Fruit fly (Drosophila melanogaster) whole organism, pupa: ENCODE results near the gene Trmt61.

Experiments used
- CG10348 ChIP-seq: fragments of 200-800 bp; sonication (Bioruptor generic); IDR thresholded peaks from 2 replicates; pipeline ENCODE4 v1.3.6; 2022; ENCODE audit warnings: missing biosample characterization, missing genetic modification characterization
- CG12605 ChIP-seq: fragments of 200-800 bp; sonication (Bioruptor generic); IDR thresholded peaks from 2 replicates; pipeline ENCODE4 v1.3.6; 2022; ENCODE audit warnings: missing biosample characterization, missing genetic modification characterization
- CG13204 ChIP-seq: fragments of 200-800 bp; sonication (Bioruptor generic); optimal IDR thresholded peaks from 2 replicates; lab custom pipeline; 2018; ENCODE audit warnings: missing biosample characterization, mild to moderate bottlenecking, missing genetic modification characterization, moderate library complexity
- CG14655 ChIP-seq: fragments of 200-800 bp; sonication (Bioruptor generic); optimal IDR thresholded peaks from 3 replicates; lab custom pipeline; 2017; ENCODE audit warnings: mild to moderate bottlenecking, missing biosample characterization, missing genetic modification reagents, missing genetic modification characterization
- CG15710 ChIP-seq: fragments of 200-800 bp; sonication (Bioruptor generic); optimal IDR thresholded peaks from 2 replicates; lab custom pipeline; 2018; ENCODE audit warnings: missing biosample characterization, mild to moderate bottlenecking, missing genetic modification characterization, moderate library complexity
- CG17806 ChIP-seq: fragments of 200-800 bp; sonication (Bioruptor generic); optimal IDR thresholded peaks from 2 replicates; lab custom pipeline; 2018; ENCODE audit warnings: missing biosample characterization, mild to moderate bottlenecking, missing genetic modification characterization, moderate library complexity
- CG32121 ChIP-seq: fragments of 200-800 bp; sonication (Bioruptor generic); IDR thresholded peaks from 2 replicates; pipeline ENCODE4 v1.3.6; 2022; ENCODE audit warnings: missing biosample characterization, missing genetic modification characterization
- CG34367 ChIP-seq: fragments of 200-800 bp; sonication (Bioruptor generic); optimal IDR thresholded peaks from 2 replicates; lab custom pipeline; 2018; ENCODE audit warnings: missing biosample characterization, mild to moderate bottlenecking, missing genetic modification characterization
- CG4496 ChIP-seq: fragments of 200-800 bp; sonication (Bioruptor generic); IDR thresholded peaks from 3 replicates; pipeline ENCODE4 v1.3.6; 2022; ENCODE audit warnings: missing biosample characterization, missing genetic modification characterization
- CG8159 ChIP-seq: fragments of 200-800 bp; sonication (Bioruptor generic); optimal IDR thresholded peaks from 3 replicates; lab custom pipeline; 2018; ENCODE audit warnings: missing biosample characterization, mild to moderate bottlenecking, missing genetic modification characterization, moderate library complexity
- CG8301 ChIP-seq: fragments of 200-800 bp; sonication (Bioruptor generic); optimal IDR thresholded peaks from 2 replicates; lab custom pipeline; 2018; ENCODE audit warnings: missing biosample characterization, mild to moderate bottlenecking, missing genetic modification characterization
- CG9948 ChIP-seq: fragments of 200-800 bp; sonication (Bioruptor generic); optimal IDR thresholded peaks from 2 replicates; lab custom pipeline; 2018; ENCODE audit warnings: missing biosample characterization, mild to moderate bottlenecking, missing genetic modification characterization, moderate library complexity
- D1 ChIP-seq: fragments of 200-800 bp; sonication (Bioruptor generic); optimal IDR thresholded peaks from 2 replicates; lab custom pipeline; 2018; ENCODE audit warnings: missing biosample characterization, mild to moderate bottlenecking, missing genetic modification characterization, moderate library complexity
- EcR ChIP-seq: fragments of 200-800 bp; sonication (Bioruptor generic); optimal IDR thresholded peaks from 3 replicates; lab custom pipeline; 2019; ENCODE audit warnings: missing biosample characterization, missing genetic modification characterization, mild to moderate bottlenecking, moderate library complexity, missing genetic modification reagents
- Ets98B ChIP-seq: fragments of 200-800 bp; sonication (Bioruptor generic); IDR thresholded peaks from 2 replicates; pipeline ENCODE4 v1.3.6; 2022; ENCODE audit warnings: missing biosample characterization, missing genetic modification characterization
- Pif1A ChIP-seq: fragments of 200-800 bp; sonication (Bioruptor generic); optimal IDR thresholded peaks from 3 replicates; lab custom pipeline; 2016; ENCODE audit warnings: missing biosample characterization, missing genetic modification characterization
- Pif1B ChIP-seq: fragments of 200-800 bp; sonication (Bioruptor generic); optimal IDR thresholded peaks from 3 replicates; lab custom pipeline; 2016; ENCODE audit warnings: missing biosample characterization, missing genetic modification characterization
- Snoo ChIP-seq: fragments of 200-800 bp; sonication (Bioruptor generic); optimal IDR thresholded peaks from 3 replicates; lab custom pipeline; 2017; ENCODE audit warnings: missing biosample characterization, mild to moderate bottlenecking, missing genetic modification characterization, inconsistent platforms
- fd96Ca ChIP-seq: fragments of 200-800 bp; sonication (Bioruptor generic); IDR thresholded peaks from 3 replicates; pipeline ENCODE4 v1.3.6; 2022; ENCODE audit warnings: missing biosample characterization, missing genetic modification characterization
- gl ChIP-seq: fragments of 200-800 bp; sonication (Bioruptor generic); optimal IDR thresholded peaks from 2 replicates; lab custom pipeline; 2018; ENCODE audit warnings: missing biosample characterization, mild to moderate bottlenecking, missing genetic modification characterization
- rn ChIP-seq: fragments of 200-800 bp; sonication (Bioruptor generic); IDR thresholded peaks from 2 replicates; pipeline ENCODE4 v1.3.6; 2022; ENCODE audit warnings: missing biosample characterization, missing genetic modification characterization

Gene Trmt61

dm6 chr3R:26059195-26059594 is at the start of gene Trmt61, which contains the start of gene RpL34a:
Trmt61 (plus strand) TSS chr3R:26059496.
RpL34a (minus strand) TSS chr3R:26059267.
- TF ChIP-seq fd96Ca (GFP tag; lab: Robert Waterston, UW) (no peak), CG17806 (tag; lab: Kevin White, UChicago) (peak; percentile 36), CG14655 (no peak), EcR (no peak), CG9948 (peak; percentile 32), CG4496 (GFP tag; lab: Robert Waterston, UW) (peak; percentile 71; the same call in 2 of the 3 replicates), CG8301 (peak; percentile 58), CG13204 (peak; percentile 12), Pif1A (peak; percentile 77), Pif1B (peak; percentile 52), Ets98B (peak; percentile 42; the same call in 1 of the 2 replicates), CG34367 (tag; lab: Kevin White, UChicago) (peak; percentile 70), CG32121 (GFP tag; lab: Robert Waterston, UW) (peak; percentile 52; the same call in 1 of the 2 replicates), gl (tag; lab: Kevin White, UChicago) (peak; percentile 57), Snoo (tag; lab: Kevin White, UChicago) (peak; percentile 86), CG10348 (no peak), CG8159 (peak; percentile 60), rn (GFP tag; lab: Robert Waterston, UW) (no peak), CG12605 (peak; percentile 68; the same call in 1 of the 2 replicates), CG15710 (tag; lab: Kevin White, UChicago) (peak; percentile 66), D1 (tag; lab: Kevin White, UChicago) (no peak)

dm6 chr3R:26009766-26010414 is 49.4 kb upstream of the Trmt61 start:
- TF ChIP-seq D1 (tag; lab: Kevin White, UChicago) (no peak), CG10348 (no peak), CG34367 (tag; lab: Kevin White, UChicago) (no peak), gl (tag; lab: Kevin White, UChicago) (no peak), CG4496 (GFP tag; lab: Robert Waterston, UW) (no peak), CG15710 (tag; lab: Kevin White, UChicago) (no peak)
- TF ChIP-seq, all 21 proteins: peak for 0

dm6 chr3R:26010628-26011027 is 48.7 kb upstream of the Trmt61 start:
- TF ChIP-seq EcR (peak; percentile 57), Pif1A (no peak), CG34367 (tag; lab: Kevin White, UChicago) (no peak), CG13204 (peak; percentile 95)

- TF ChIP-seq CG15710 (tag; lab: Kevin White, UChicago) = no peak
- TF ChIP-seq Pif1A = peak; percentile 18
- TF ChIP-seq EcR = peak; percentile 38
- TF ChIP-seq CG32121 (GFP tag; lab: Robert Waterston, UW) = no peak
- no peak for TF ChIP-seq rn (GFP tag; lab: Robert Waterston, UW)
- TF ChIP-seq, all 21 proteins: peak for 2
Observed at dm6 chr3R:26011542-26011941, 47.8 kb upstream of the Trmt61 start.

- no peak for TF ChIP-seq CG12605
- TF ChIP-seq D1 (tag; lab: Kevin White, UChicago) = no peak
- TF ChIP-seq CG8159 = no peak
- no peak for TF ChIP-seq gl (tag; lab: Kevin White, UChicago)
- TF ChIP-seq Pif1A = no peak
- TF ChIP-seq CG34367 (tag; lab: Kevin White, UChicago) = no peak
- no peak for TF ChIP-seq CG15710 (tag; lab: Kevin White, UChicago)
- TF ChIP-seq CG13204 = no peak
- TF ChIP-seq Ets98B = no peak
- no peak for TF ChIP-seq CG14655
- no peak for TF ChIP-seq Pif1B
- no peak for TF ChIP-seq rn (GFP tag; lab: Robert Waterston, UW)
- TF ChIP-seq EcR = no peak
- TF ChIP-seq CG4496 (GFP tag; lab: Robert Waterston, UW) = no peak
- TF ChIP-seq CG8301 = no peak
- TF ChIP-seq CG9948 = no peak
- no peak for TF ChIP-seq fd96Ca (GFP tag; lab: Robert Waterston, UW)
Observed at dm6 chr3R:26012288-26012687, 47.0 kb upstream of the Trmt61 start.

dm6 chr3R:26012801-26013663 is 46.3 kb upstream of the Trmt61 start:
- TF ChIP-seq Ets98B (no peak), fd96Ca (GFP tag; lab: Robert Waterston, UW) (0 out of 3 replicates have a peak, but pooled peaks have one; percentile 13), CG15710 (tag; lab: Kevin White, UChicago) (peak; percentile 75), rn (GFP tag; lab: Robert Waterston, UW) (no peak), CG32121 (GFP tag; lab: Robert Waterston, UW) (no peak), CG34367 (tag; lab: Kevin White, UChicago) (peak; percentile 54), Pif1B (peak; percentile 18), CG17806 (tag; lab: Kevin White, UChicago) (peak; percentile 76), CG10348 (no peak), EcR (peak; percentile 90), CG14655 (peak; percentile 67), Snoo (tag; lab: Kevin White, UChicago) (peak; percentile 37), Pif1A (peak; percentile 30), D1 (tag; lab: Kevin White, UChicago) (peak; percentile 42), CG4496 (GFP tag; lab: Robert Waterston, UW) (peak; percentile 65; the same call in 1 of the 3 replicates), CG13204 (peak; percentile 40), CG8301 (peak; percentile 66), CG8159 (peak; percentile 73), CG9948 (peak; percentile 68)
